Worm (Caenorhabditis elegans) whole organism, early embryonic: ENCODE data around the gene Y54B9A.1.

Source experiments
- F13C5.2 ChIP-seq: sonication (generic microtip); optimal IDR thresholded peaks from 2 replicates; lab custom pipeline; 2017; ENCODE audit warnings: mild to moderate bottlenecking, missing genetic modification characterization, inconsistent platforms, missing compliant biosample characterization
- aly-1 ChIP-seq: sonication (generic microtip); optimal IDR thresholded peaks from 2 replicates; lab custom pipeline; 2016; ENCODE audit warnings: missing genetic modification characterization, missing compliant biosample characterization
- ceh-36 ChIP-seq: sonication (generic microtip); optimal IDR thresholded peaks from 2 replicates; lab custom pipeline; 2016; ENCODE audit warnings: missing genetic modification characterization, inconsistent platforms, missing compliant biosample characterization
- ets-7 ChIP-seq: sonication (generic microtip); optimal IDR thresholded peaks from 2 replicates; lab custom pipeline; 2016; ENCODE audit warnings: missing genotype, missing genetic modification characterization, missing compliant biosample characterization
- flt-1 ChIP-seq: fragments of 200-800 bp; sonication (Bioruptor generic); IDR thresholded peaks from 2 replicates; pipeline ENCODE4 v1.3.6; 2022; ENCODE audit warnings: missing genetic modification characterization, missing compliant biosample characterization
- hmbx-1 ChIP-seq: sonication (generic microtip); optimal IDR thresholded peaks from 2 replicates; lab custom pipeline; 2016; ENCODE audit warnings: mild to moderate bottlenecking, missing genetic modification characterization, missing compliant biosample characterization
- hmg-4 ChIP-seq: fragments of 200-800 bp; sonication (Bioruptor generic); optimal IDR thresholded peaks from 2 replicates; lab custom pipeline; 2018; ENCODE audit warnings: mild to moderate bottlenecking, missing genetic modification characterization, missing compliant biosample characterization
- hnd-1 ChIP-seq: sonication (generic microtip); optimal IDR thresholded peaks from 2 replicates; lab custom pipeline; 2016; ENCODE audit warnings: missing genetic modification characterization, missing compliant biosample characterization
- pes-1 ChIP-seq: fragments of 200-800 bp; sonication (Bioruptor generic); IDR thresholded peaks from 2 replicates; pipeline ENCODE4 v1.3.6; 2022; ENCODE audit warnings: missing genetic modification reagents, missing genetic modification characterization, missing compliant biosample characterization
- scrt-1 ChIP-seq: fragments of 200-800 bp; sonication (Bioruptor generic); IDR thresholded peaks from 2 replicates; pipeline ENCODE4 v1.3.6; 2022; ENCODE audit warnings: missing genetic modification characterization, missing compliant biosample characterization
- sea-1 ChIP-seq: fragments of 200-800 bp; sonication (Bioruptor generic); conservative IDR thresholded peaks from 2 replicates; pipeline ENCODE4 v1.3.6; 2022; ENCODE audit warnings: missing genetic modification characterization, missing compliant biosample characterization
- tbx-11 ChIP-seq: fragments of 200-800 bp; sonication (Bioruptor generic); IDR thresholded peaks from 2 replicates; pipeline ENCODE4 v1.3.6; 2022; ENCODE audit warnings: missing genetic modification characterization, missing compliant biosample characterization
- tbx-37 ChIP-seq: fragments of 200-800 bp; sonication (Bioruptor generic); conservative IDR thresholded peaks from 2 replicates; pipeline ENCODE4 v1.3.6; 2022; ENCODE audit warnings: missing genetic modification reagents, missing genetic modification characterization, missing compliant biosample characterization
- tra-4 ChIP-seq: sonication (generic microtip); optimal IDR thresholded peaks from 2 replicates; lab custom pipeline; 2017; ENCODE audit warnings: missing genetic modification characterization, missing compliant biosample characterization

The Y54B9A.1 gene

DNA sequence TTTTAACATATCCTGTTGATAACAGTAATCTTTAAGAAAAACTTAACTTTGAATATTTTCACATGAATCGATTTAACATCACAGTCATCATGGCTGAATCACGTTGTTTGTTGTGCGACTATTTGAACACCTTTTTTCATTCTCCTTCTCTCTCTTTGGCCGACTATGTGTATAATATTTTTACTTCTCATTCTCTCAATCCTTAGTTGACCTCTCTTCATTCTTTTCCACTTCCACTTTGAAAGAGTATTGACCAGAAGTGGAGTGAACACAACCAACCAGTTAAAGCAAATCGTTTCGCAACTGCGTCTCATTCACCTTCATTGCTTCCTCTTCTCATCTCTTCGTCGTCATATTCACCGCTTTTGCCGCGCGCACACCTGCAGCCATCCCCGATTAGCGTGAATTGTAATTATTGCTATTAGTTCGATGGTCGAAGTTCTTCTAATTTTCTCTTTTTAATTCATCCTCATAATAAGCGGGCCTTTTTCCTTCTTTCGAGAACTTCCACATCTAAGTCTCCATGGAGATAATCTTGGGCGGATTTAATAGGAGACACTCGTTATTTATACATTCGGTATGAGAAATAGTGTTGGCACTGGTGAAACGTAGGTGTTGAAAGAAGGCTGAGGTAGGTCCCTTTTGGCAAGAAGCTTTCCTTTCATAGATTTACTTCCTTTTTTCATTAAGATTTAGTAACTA, 44.3 kb downstream of the Y54B9A.1 start:
- TF ChIP-seq tbx-11 = no peak
- TF ChIP-seq tbx-37 (GFP tag; lab: Robert Waterston, UW) = no peak
- TF ChIP-seq pes-1 = no peak
- no peak for TF ChIP-seq hmg-4 (GFP tag; lab: Kevin White, UChicago)
- TF ChIP-seq hnd-1 = no peak
- TF ChIP-seq ceh-36 (tag; lab: Kevin White, UChicago) = no peak
- no peak for TF ChIP-seq aly-1 (tag; lab: Kevin White, UChicago)
- no peak for TF ChIP-seq ets-7 (tag; lab: Kevin White, UChicago)

ce11 chrV:9391959-9392358, 47.4 kb downstream of the Y54B9A.1 start:
- no peak for TF ChIP-seq hmg-4 (GFP tag; lab: Kevin White, UChicago)
- no peak for TF ChIP-seq hmbx-1 (tag; lab: Kevin White, UChicago)
- TF ChIP-seq tbx-37 (GFP tag; lab: Robert Waterston, UW) = no peak
- no peak for TF ChIP-seq flt-1 (GFP tag; lab: Robert Waterston, UW)
- no peak for TF ChIP-seq pes-1
- no peak for TF ChIP-seq hnd-1
- no peak for TF ChIP-seq F13C5.2 (tag; lab: Kevin White, UChicago)
- TF ChIP-seq ceh-36 (tag; lab: Kevin White, UChicago) = no peak
- TF ChIP-seq tra-4 = no peak
- TF ChIP-seq scrt-1 (GFP tag; lab: Robert Waterston, UW) = no peak
- no peak for TF ChIP-seq sea-1 (GFP tag; lab: Robert Waterston, UW)
